Worm (Caenorhabditis elegans) whole organism, early embryonic: Measurements from ENCODE around the gene W05E10.2.

ENCODE experiments used
- F13C5.2 ChIP-seq: sonication (generic microtip); optimal IDR thresholded peaks from 2 replicates; lab custom pipeline; 2017; ENCODE audit warnings: mild to moderate bottlenecking, missing genetic modification characterization, inconsistent platforms, missing compliant biosample characterization
- aly-1 ChIP-seq: sonication (generic microtip); optimal IDR thresholded peaks from 2 replicates; lab custom pipeline; 2016; ENCODE audit warnings: missing genetic modification characterization, missing compliant biosample characterization
- ama-1 ChIP-seq: fragments of 150-350 bp; optimal IDR thresholded peaks from 2 replicates; lab custom pipeline; 2014
- ceh-13 ChIP-seq: fragments of 200-800 bp; sonication (Bioruptor generic); optimal IDR thresholded peaks from 2 replicates; lab custom pipeline; 2018; ENCODE audit warnings: mild to moderate bottlenecking, missing genetic modification characterization, missing compliant biosample characterization
- ets-7 ChIP-seq: sonication (generic microtip); optimal IDR thresholded peaks from 2 replicates; lab custom pipeline; 2016; ENCODE audit warnings: missing genotype, missing genetic modification characterization, missing compliant biosample characterization
- flt-1 ChIP-seq: fragments of 200-800 bp; sonication (Bioruptor generic); IDR thresholded peaks from 2 replicates; pipeline ENCODE4 v1.3.6; 2022; ENCODE audit warnings: missing genetic modification characterization, missing compliant biosample characterization
- hmbx-1 ChIP-seq: sonication (generic microtip); optimal IDR thresholded peaks from 2 replicates; lab custom pipeline; 2016; ENCODE audit warnings: mild to moderate bottlenecking, missing genetic modification characterization, missing compliant biosample characterization
- hmg-4 ChIP-seq: fragments of 200-800 bp; sonication (Bioruptor generic); optimal IDR thresholded peaks from 2 replicates; lab custom pipeline; 2018; ENCODE audit warnings: mild to moderate bottlenecking, missing genetic modification characterization, missing compliant biosample characterization
- sea-1 ChIP-seq: fragments of 200-800 bp; sonication (Bioruptor generic); conservative IDR thresholded peaks from 2 replicates; pipeline ENCODE4 v1.3.6; 2022; ENCODE audit warnings: missing genetic modification characterization, missing compliant biosample characterization
- tra-4 ChIP-seq: sonication (generic microtip); optimal IDR thresholded peaks from 2 replicates; lab custom pipeline; 2017; ENCODE audit warnings: missing genetic modification characterization, missing compliant biosample characterization

DNA sequence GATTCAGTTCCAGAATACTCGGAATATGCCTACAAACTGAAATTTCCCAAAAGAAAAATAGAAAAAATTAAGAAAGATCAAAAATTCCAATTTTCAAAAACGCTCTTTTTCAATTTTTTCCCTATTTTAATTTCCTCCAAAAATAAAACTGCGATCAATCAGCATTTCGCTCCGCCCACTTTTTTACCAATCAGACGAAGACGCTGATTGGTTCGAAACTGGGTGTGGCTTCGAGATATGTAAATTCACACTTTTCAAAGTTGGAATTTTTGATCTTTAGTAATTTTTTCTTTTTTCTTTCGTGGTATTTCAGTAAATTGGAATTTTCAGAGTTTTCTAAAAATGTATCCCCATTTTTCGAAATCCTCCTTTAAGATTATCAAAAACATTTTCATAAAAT, 9.9 kb upstream of the W05E10.2 start:
- TF ChIP-seq hmg-4 (GFP tag; lab: Kevin White, UChicago): no peak
- no peak for TF ChIP-seq hmbx-1 (tag; lab: Kevin White, UChicago)
- TF ChIP-seq flt-1 (GFP tag; lab: Robert Waterston, UW): no peak
- TF ChIP-seq ama-1 (lab: Kevin White, UChicago): no peak
- TF ChIP-seq ceh-13 (GFP tag; lab: Kevin White, UChicago): no peak
- TF ChIP-seq F13C5.2 (tag; lab: Kevin White, UChicago): no peak
- TF ChIP-seq sea-1: no peak
- TF ChIP-seq aly-1 (tag; lab: Kevin White, UChicago): no peak
- TF ChIP-seq tra-4: no peak
- TF ChIP-seq ets-7: no peak
